Worm (Caenorhabditis elegans): ENCODE measurements around the gene K04B12.2.

ce11 chrII:14470020-14470419 is 32.2 kb upstream of the K04B12.2 start:
- no peak for TF ChIP-seq ztf-29 (GFP tag; IDR thresholded peaks at IDR 0.05)
- no peak for TF ChIP-seq klf-2 (GFP tag; conservative IDR thresholded peaks at IDR 0.05)
- no peak for TF ChIP-seq ref-1 (GFP tag; conservative IDR thresholded peaks at IDR 0.05)
- no peak for TF ChIP-seq flt-1 (GFP tag; IDR thresholded peaks at IDR 0.05)
- no peak for TF ChIP-seq med-1 (GFP tag; optimal IDR thresholded peaks at IDR 0.05; ENCODE audit: insufficient read depth)
- no peak for TF ChIP-seq tab-1 (GFP tag; IDR thresholded peaks at IDR 0.05)
